Worm (Caenorhabditis elegans): ENCODE data around the gene F17C8.3.

DNA sequence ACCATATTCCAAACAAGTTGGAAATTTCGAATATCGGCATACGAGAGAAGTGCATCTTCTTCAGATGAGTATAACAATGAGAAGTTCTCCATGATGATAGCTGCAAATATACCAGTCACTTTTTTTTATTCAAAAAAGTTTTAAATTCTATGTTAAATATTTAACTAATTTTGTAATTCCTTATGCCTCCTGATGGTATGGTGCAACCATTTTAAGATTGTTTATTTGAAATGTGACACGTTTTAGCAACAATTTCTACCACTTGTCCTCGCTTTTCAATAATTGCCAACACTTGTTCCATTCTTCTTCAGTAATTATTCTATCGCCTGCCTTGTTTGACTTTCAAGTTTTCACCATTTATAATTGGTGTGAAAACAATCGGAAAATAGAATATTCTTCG lies 14.2 kb downstream of the F17C8.3 start, which contains the start of gene F17C8.6:
- TF ChIP-seq elt-3 (tag; optimal IDR thresholded peaks at IDR 0.05) (no peak), nhr-237 (tag; optimal IDR thresholded peaks at IDR 0.05) (no peak)

Measured in whole organism, L3 larva.